Fruit fly (Drosophila melanogaster) whole organism, prepupa: ENCODE data around the gene CG5274.

Experiments used
- CG11762 ChIP-seq: fragments of 200-800 bp; sonication (Bioruptor generic); optimal IDR thresholded peaks from 3 replicates; lab custom pipeline; 2016; ENCODE audit warnings: missing biosample characterization, missing genetic modification characterization; ENCODE audit not compliant: insufficient read depth
- CG15336 ChIP-seq: fragments of 200-800 bp; sonication (Bioruptor generic); IDR thresholded peaks from 2 replicates; pipeline ENCODE4 v1.3.6; 2022; ENCODE audit warnings: missing biosample characterization, missing genetic modification characterization
- CG1621 ChIP-seq: fragments of 200-800 bp; sonication (Bioruptor generic); optimal IDR thresholded peaks from 3 replicates; lab custom pipeline; 2018; ENCODE audit warnings: missing biosample characterization, mild to moderate bottlenecking, missing genetic modification characterization
- CG16779 ChIP-seq: fragments of 200-800 bp; sonication (Bioruptor generic); optimal IDR thresholded peaks from 3 replicates; lab custom pipeline; 2017; ENCODE audit warnings: missing biosample characterization, mild to moderate bottlenecking, missing genetic modification characterization
- CG3032 ChIP-seq: fragments of 200-800 bp; optimal IDR thresholded peaks from 2 replicates; lab custom pipeline; 2019; ENCODE audit warnings: missing biosample characterization, mild to moderate bottlenecking, missing genetic modification characterization, moderate library complexity
- CG31627 ChIP-seq: fragments of 200-800 bp; sonication (Bioruptor generic); optimal IDR thresholded peaks from 3 replicates; lab custom pipeline; 2016; ENCODE audit warnings: missing biosample characterization, missing genetic modification characterization
- CG32006 ChIP-seq: fragments of 200-800 bp; sonication (Bioruptor generic); optimal IDR thresholded peaks from 3 replicates; lab custom pipeline; 2017; ENCODE audit warnings: missing biosample characterization, mild to moderate bottlenecking, missing genetic modification characterization
- CG3919 ChIP-seq: fragments of 200-800 bp; sonication (Bioruptor generic); optimal IDR thresholded peaks from 3 replicates; lab custom pipeline; 2016; ENCODE audit warnings: missing biosample characterization, missing genetic modification characterization
- CG4318 ChIP-seq: fragments of 200-800 bp; sonication (Bioruptor generic); optimal IDR thresholded peaks from 3 replicates; lab custom pipeline; 2017; ENCODE audit warnings: missing biosample characterization, mild to moderate bottlenecking, missing genetic modification characterization
- CG6163 ChIP-seq: fragments of 200-800 bp; sonication (Bioruptor generic); IDR thresholded peaks from 3 replicates; pipeline ENCODE4 v1.3.6; 2022; ENCODE audit warnings: missing biosample characterization, missing genetic modification characterization
- CG6276 ChIP-seq: fragments of 200-800 bp; sonication (Bioruptor generic); optimal IDR thresholded peaks from 2 replicates; lab custom pipeline; 2017; ENCODE audit warnings: missing biosample characterization, mild to moderate bottlenecking, missing genetic modification characterization
- CG6854 ChIP-seq: fragments of 200-800 bp; sonication (Bioruptor generic); optimal IDR thresholded peaks from 2 replicates; lab custom pipeline; 2017; ENCODE audit warnings: missing biosample characterization, mild to moderate bottlenecking, missing genetic modification characterization
- CG8119 ChIP-seq: fragments of 200-800 bp; sonication (Bioruptor generic); IDR thresholded peaks from 3 replicates; pipeline ENCODE4 v1.3.6; 2022; ENCODE audit warnings: missing biosample characterization, missing genetic modification characterization
- CG8319 ChIP-seq: fragments of 200-800 bp; sonication (Bioruptor generic); optimal IDR thresholded peaks from 3 replicates; lab custom pipeline; 2016; ENCODE audit warnings: missing biosample characterization, missing genetic modification characterization
- CG9139 ChIP-seq: fragments of 200-800 bp; sonication (Bioruptor generic); optimal IDR thresholded peaks from 3 replicates; lab custom pipeline; 2017; ENCODE audit warnings: missing biosample characterization, mild to moderate bottlenecking, missing genetic modification characterization
- Eip75B ChIP-seq: fragments of 200-800 bp; sonication (Bioruptor generic); optimal IDR thresholded peaks from 3 replicates; lab custom pipeline; 2016; ENCODE audit warnings: missing biosample characterization, missing genetic modification characterization
- Eip78C ChIP-seq: fragments of 200-800 bp; sonication (Bioruptor generic); peaks from one replicate; lab custom pipeline; 2016; ENCODE audit warnings: missing biosample characterization, missing genetic modification characterization
- Eip93F ChIP-seq: fragments of 200-800 bp; sonication (Bioruptor generic); optimal IDR thresholded peaks from 2 replicates; lab custom pipeline; 2016; ENCODE audit warnings: missing biosample characterization, mild to moderate bottlenecking, missing genetic modification characterization
- Ets21C ChIP-seq: fragments of 200-800 bp; sonication (Bioruptor generic); optimal IDR thresholded peaks from 3 replicates; lab custom pipeline; 2016; ENCODE audit warnings: missing biosample characterization, missing genetic modification characterization
- Ets96B ChIP-seq: fragments of 200-800 bp; optimal IDR thresholded peaks from 2 replicates; lab custom pipeline; 2019; ENCODE audit warnings: missing biosample characterization, mild to moderate bottlenecking, missing genetic modification characterization, moderate library complexity
- Gug ChIP-seq: fragments of 200-800 bp; sonication (Bioruptor generic); IDR thresholded peaks from 2 replicates; pipeline ENCODE4 v1.3.6; 2022; ENCODE audit warnings: missing biosample characterization, missing genetic modification characterization
- Hr39 ChIP-seq: fragments of 200-800 bp; sonication (Bioruptor generic); optimal IDR thresholded peaks from 2 replicates; lab custom pipeline; 2016; ENCODE audit warnings: missing biosample characterization, missing genetic modification characterization
- Hr4 ChIP-seq: fragments of 200-800 bp; sonication (Bioruptor generic); optimal IDR thresholded peaks from 3 replicates; lab custom pipeline; 2016; ENCODE audit warnings: missing biosample characterization, missing genetic modification characterization
- Met ChIP-seq: fragments of 200-800 bp; sonication (Bioruptor generic); optimal IDR thresholded peaks from 3 replicates; lab custom pipeline; 2016; ENCODE audit warnings: missing biosample characterization, missing genetic modification characterization
- OdsH ChIP-seq: fragments of 200-800 bp; sonication (Bioruptor generic); optimal IDR thresholded peaks from 3 replicates; lab custom pipeline; 2016; ENCODE audit warnings: missing biosample characterization, missing genetic modification characterization
- Smox ChIP-seq: fragments of 200-800 bp; sonication (Bioruptor generic); optimal IDR thresholded peaks from 3 replicates; lab custom pipeline; 2016; ENCODE audit warnings: missing biosample characterization, missing genetic modification characterization
- Sox102F ChIP-seq: fragments of 200-800 bp; sonication (Bioruptor generic); optimal IDR thresholded peaks from 2 replicates; lab custom pipeline; 2016; ENCODE audit warnings: missing biosample characterization, mild to moderate bottlenecking, missing genetic modification characterization
- Sox14 ChIP-seq: fragments of 200-800 bp; sonication (Bioruptor generic); optimal IDR thresholded peaks from 3 replicates; lab custom pipeline; 2016; ENCODE audit warnings: missing biosample characterization, missing genetic modification characterization
- Sox15 ChIP-seq: fragments of 200-800 bp; sonication (Bioruptor generic); optimal IDR thresholded peaks from 3 replicates; lab custom pipeline; 2016; ENCODE audit warnings: missing biosample characterization, missing genetic modification characterization
- achi ChIP-seq: fragments of 200-800 bp; sonication (Bioruptor generic); optimal IDR thresholded peaks from 3 replicates; lab custom pipeline; 2016; ENCODE audit warnings: missing biosample characterization, missing genetic modification characterization
- acj6 ChIP-seq: fragments of 200-800 bp; sonication (Bioruptor generic); optimal IDR thresholded peaks from 3 replicates; lab custom pipeline; 2016; ENCODE audit warnings: missing biosample characterization, missing genetic modification characterization
- dac ChIP-seq: fragments of 200-800 bp; sonication (Bioruptor generic); optimal IDR thresholded peaks from 2 replicates; lab custom pipeline; 2017; ENCODE audit warnings: missing biosample characterization, mild to moderate bottlenecking, missing genetic modification characterization
- eg ChIP-seq: fragments of 200-800 bp; sonication (Bioruptor generic); IDR thresholded peaks from 3 replicates; pipeline ENCODE4 v1.3.6; 2022; ENCODE audit warnings: missing biosample characterization, missing genetic modification characterization
- esn ChIP-seq: fragments of 200-800 bp; sonication (Bioruptor generic); optimal IDR thresholded peaks from 2 replicates; lab custom pipeline; 2016; ENCODE audit warnings: missing biosample characterization, mild to moderate bottlenecking, missing genetic modification characterization, moderate library complexity
- fd59A ChIP-seq: fragments of 200-800 bp; sonication (Bioruptor generic); optimal IDR thresholded peaks from 2 replicates; lab custom pipeline; 2017; ENCODE audit warnings: missing biosample characterization, mild to moderate bottlenecking, missing genetic modification characterization, missing genetic modification reagents
- fkh ChIP-seq: fragments of 200-800 bp; sonication (Bioruptor generic); optimal IDR thresholded peaks from 3 replicates; lab custom pipeline; 2017; ENCODE audit warnings: missing biosample characterization, mild to moderate bottlenecking, missing genetic modification characterization, moderate library complexity
- lz ChIP-seq: fragments of 200-800 bp; sonication (Bioruptor generic); optimal IDR thresholded peaks from 3 replicates; lab custom pipeline; 2016; ENCODE audit warnings: missing biosample characterization, missing genetic modification characterization
- net ChIP-seq: fragments of 200-800 bp; sonication (Bioruptor generic); optimal IDR thresholded peaks from 3 replicates; lab custom pipeline; 2016; ENCODE audit warnings: missing biosample characterization, missing genetic modification characterization
- pdm3 ChIP-seq: fragments of 200-800 bp; sonication (Bioruptor generic); optimal IDR thresholded peaks from 3 replicates; lab custom pipeline; 2016; ENCODE audit warnings: missing biosample characterization, missing genetic modification characterization
- salr ChIP-seq, 2 experiments: fragments of 200-800 bp; sonication (Bioruptor generic); optimal IDR thresholded peaks; 3 replicates each; lab custom pipeline; 2016 to 2018; ENCODE audit warnings: missing biosample characterization in 2 of 2, missing genetic modification characterization in 2 of 2, mild to moderate bottlenecking in 1 of 2
- svp ChIP-seq: fragments of 200-800 bp; sonication (Bioruptor generic); peaks from one replicate; lab custom pipeline; 2016; ENCODE audit warnings: missing biosample characterization, missing genetic modification characterization
- topi ChIP-seq: fragments of 200-800 bp; sonication (Bioruptor generic); optimal IDR thresholded peaks from 3 replicates; lab custom pipeline; 2016; ENCODE audit warnings: missing biosample characterization, missing genetic modification characterization

Gene CG5274

DNA sequence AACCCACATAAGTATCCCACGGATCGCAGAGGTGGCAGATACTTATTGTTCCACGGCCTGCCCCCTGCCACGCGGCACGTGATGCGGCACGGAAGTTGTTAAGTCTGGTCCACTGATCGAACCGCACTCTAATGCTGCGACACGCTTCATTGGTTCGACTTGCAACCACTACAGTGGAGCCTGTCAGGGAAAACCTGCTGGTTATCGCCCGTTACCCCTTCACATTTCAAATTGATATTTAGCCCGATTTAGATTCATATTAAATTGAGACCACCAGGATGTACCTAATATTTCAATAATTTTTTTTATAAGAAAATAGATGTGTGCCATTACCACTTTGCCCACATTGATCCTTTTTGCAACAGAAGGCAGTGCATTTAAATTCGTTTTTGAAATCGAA is 19.9 kb upstream of the CG5274 start:
- TF ChIP-seq CG32006 (peak; percentile 56), CG16779 (tag; lab: Kevin White, UChicago) (no peak), achi (GFP tag; lab: Kevin White, UChicago) (no peak), Hr4 (GFP tag; lab: Kevin White, UChicago) (peak; percentile 52), net (GFP tag; lab: Kevin White, UChicago) (peak; percentile 16), CG1621 (tag; lab: Kevin White, UChicago) (no peak), Sox102F (GFP tag; lab: Kevin White, UChicago) (peak; percentile 2), CG4318 (GFP tag; lab: Kevin White, UChicago) (no peak), eg (GFP tag; lab: Robert Waterston, UW) (peak; percentile 46; the same call in 2 of the 3 replicates), CG6276 (GFP tag; lab: Kevin White, UChicago) (peak; percentile 28), Eip78C (GFP tag; lab: Kevin White, UChicago) (peak; percentile 13), acj6 (GFP tag; lab: Kevin White, UChicago) (peak; percentile 18), Sox14 (GFP tag; lab: Kevin White, UChicago) (peak; percentile 2), CG8119 (GFP tag; lab: Robert Waterston, UW) (peak; percentile 54; the same call in 1 of the 3 replicates), Eip75B (GFP tag; lab: Kevin White, UChicago) (peak; percentile 31), dac (GFP tag; lab: Kevin White, UChicago) (no peak), fkh (GFP tag; lab: Kevin White, UChicago) (no peak), esn (GFP tag; lab: Kevin White, UChicago) (peak; percentile 4), CG6854 (no peak), Met (peak; percentile 16), OdsH (peak; percentile 1), salr (GFP tag; optimal IDR thresholded peaks at IDR 0.05; lab: Kevin White, UChicago) (no peak), fd59A (GFP tag; lab: Kevin White, UChicago) (no peak), svp (GFP tag; lab: Kevin White, UChicago) (peak; percentile 48), lz (GFP tag; lab: Kevin White, UChicago) (peak; percentile 31), CG15336 (peak; percentile 45), CG3919 (GFP tag; lab: Kevin White, UChicago) (peak; percentile 3), CG11762 (GFP tag; lab: Kevin White, UChicago) (no peak), CG6163 (GFP tag; lab: Robert Waterston, UW) (peak; percentile 56; the same call in 2 of the 3 replicates), Hr39 (peak; percentile 18), pdm3 (GFP tag; lab: Kevin White, UChicago) (peak; percentile 52)
- TF ChIP-seq, all 60 proteins: peak for 21

DNA sequence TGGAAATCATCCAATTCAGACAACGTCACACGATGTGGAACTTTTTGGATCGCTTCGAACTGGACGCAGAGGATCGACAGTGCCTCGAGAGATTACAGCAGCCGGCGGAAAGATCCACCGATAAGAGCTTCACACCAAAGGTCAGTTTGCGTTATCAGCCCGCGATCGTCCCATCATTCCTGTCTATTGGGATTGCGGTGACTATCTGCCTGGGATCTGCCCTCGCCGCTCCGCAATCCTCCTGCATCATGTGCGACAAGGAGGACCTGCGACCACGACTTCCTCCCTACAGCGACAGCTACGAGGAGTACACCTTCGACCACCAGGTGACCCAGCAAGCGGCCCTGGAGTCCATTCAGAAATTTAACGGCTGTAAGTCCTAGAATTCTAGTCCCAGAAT is 18.6 kb upstream of the CG5274 start:
- TF ChIP-seq net (GFP tag; lab: Kevin White, UChicago), result no peak
- no peak for TF ChIP-seq topi (GFP tag; lab: Kevin White, UChicago)
- TF ChIP-seq acj6 (GFP tag; lab: Kevin White, UChicago), result no peak
- TF ChIP-seq CG6163 (GFP tag; lab: Robert Waterston, UW), result 0 out of 3 replicates have a peak, but pooled peaks have one; percentile 22
- TF ChIP-seq svp (GFP tag; lab: Kevin White, UChicago), result peak; percentile 96

DNA sequence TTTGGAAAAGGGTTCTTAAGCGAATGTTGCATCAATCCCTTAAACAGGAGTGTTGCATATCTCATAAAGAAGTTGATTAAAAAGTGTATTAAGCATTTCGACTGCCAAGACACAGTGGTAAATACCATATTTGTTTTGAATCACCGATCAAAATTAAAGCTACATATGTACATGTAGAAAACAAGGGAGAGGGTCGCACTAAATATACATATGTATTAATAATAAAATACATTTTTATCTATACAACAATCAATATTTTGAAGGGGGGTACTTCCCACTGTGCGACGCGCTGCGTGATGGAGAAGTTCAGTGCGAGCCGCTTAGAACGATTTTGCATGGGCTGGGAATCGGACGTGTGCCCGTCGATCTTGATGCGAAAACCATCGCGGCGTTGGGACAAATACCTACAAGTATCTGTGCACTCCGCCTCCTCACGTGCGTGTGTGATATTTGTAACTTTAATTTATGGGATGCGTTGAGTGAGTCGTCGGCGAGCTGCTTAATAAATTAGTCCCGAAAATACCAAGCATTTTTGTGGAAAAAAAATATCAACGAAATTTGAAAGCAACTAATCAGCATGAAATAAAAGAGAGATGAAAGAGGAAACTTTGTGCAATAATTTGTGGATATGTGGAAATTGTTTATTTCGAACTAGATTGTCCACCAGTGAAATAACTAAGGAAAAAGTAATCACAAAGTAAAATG is 17.5 kb upstream of the CG5274 start:
- TF ChIP-seq CG1621 (tag; lab: Kevin White, UChicago) (peak; percentile 80), CG6854 (peak; percentile 82), CG8319 (GFP tag; lab: Kevin White, UChicago) (peak; percentile 89), eg (GFP tag; lab: Robert Waterston, UW) (peak; percentile 92), CG3032 (peak; percentile 73), CG16779 (tag; lab: Kevin White, UChicago) (peak; percentile 80), CG11762 (GFP tag; lab: Kevin White, UChicago) (peak; percentile 84), CG32006 (peak; percentile 91), pdm3 (GFP tag; lab: Kevin White, UChicago) (peak; percentile 82), CG8119 (GFP tag; lab: Robert Waterston, UW) (peak; percentile 86), Gug (peak; percentile 85), lz (GFP tag; lab: Kevin White, UChicago) (peak; percentile 84), Ets96B (tag; lab: Kevin White, UChicago) (peak; percentile 82), CG31627 (GFP tag; lab: Kevin White, UChicago) (peak; percentile 75), Eip75B (GFP tag; lab: Kevin White, UChicago) (peak; percentile 85), Ets21C (GFP tag; lab: Kevin White, UChicago) (peak; percentile 71), acj6 (GFP tag; lab: Kevin White, UChicago) (peak; percentile 92), Sox102F (GFP tag; lab: Kevin White, UChicago) (peak; percentile 93), Hr39 (peak; percentile 81), CG6163 (GFP tag; lab: Robert Waterston, UW) (peak; percentile 95), achi (GFP tag; lab: Kevin White, UChicago) (peak; percentile 92), fkh (GFP tag; lab: Kevin White, UChicago) (peak; percentile 23), Eip93F (peak; percentile 75), Eip78C (GFP tag; lab: Kevin White, UChicago) (peak; percentile 96), Sox15 (GFP tag; lab: Kevin White, UChicago) (peak; percentile 83), fd59A (GFP tag; lab: Kevin White, UChicago) (peak; percentile 64), net (GFP tag; lab: Kevin White, UChicago) (peak; percentile 92), CG6276 (GFP tag; lab: Kevin White, UChicago) (peak; percentile 86), Smox (GFP tag; lab: Kevin White, UChicago) (peak; percentile 88), CG9139 (peak; percentile 76), dac (GFP tag; lab: Kevin White, UChicago) (peak; percentile 80)
